Fruit fly (Drosophila melanogaster) Kc167 (cell line): ENCODE results near the gene Dop1R1.

Experiments
- Myc ChIP-seq: fragments of >200 bp; optimal IDR thresholded peaks from 2 replicates; lab custom pipeline; 2017; ENCODE audit warnings: missing external identifiers
- h ChIP-seq: fragments of >200 bp; optimal IDR thresholded peaks from 3 replicates; lab custom pipeline; 2018; ENCODE audit warnings: missing external identifiers
- ttk ChIP-seq: sonication (Bioruptor generic); optimal IDR thresholded peaks from 2 replicates; lab custom pipeline; 2017; ENCODE audit warnings: missing external identifiers

dm6 chr3R:14153729-14154128 is 60.9 kb downstream of the Dop1R1 start, which contains the start of gene Recs1:
- TF ChIP-seq ttk (no peak), h (lab: Kevin White, UChicago) (no peak), Myc (lab: Kevin White, UChicago) (no peak)
